Worm (Caenorhabditis elegans): Measurements from ENCODE around the gene F26H11.4.

Gene F26H11.4

ce11 chrII:14437922-14438458 is 29.6 kb downstream of the F26H11.4 start, which contains the start of gene K04B12.2 (continued):
- TF ChIP-seq Y55F3AM.14 (GFP tag; optimal IDR thresholded peaks at IDR 0.05) (no peak), dmd-4 (tag; optimal IDR thresholded peaks at IDR 0.05) (no peak), gmeb-1 (tag; optimal IDR thresholded peaks at IDR 0.05) (peak; percentile 71)

ce11 chrII:14441144-14441543 is 32.7 kb downstream of the F26H11.4 start, which contains the start of gene smg-8:
smg-8 (plus strand) TSS chrII:14441409.
- TF ChIP-seq lin-39 (tag; optimal IDR thresholded peaks at IDR 0.05) (no peak), nhr-237 (tag; optimal IDR thresholded peaks at IDR 0.05) (no peak), sem-4 (tag; optimal IDR thresholded peaks at IDR 0.05) (peak; percentile 50), unc-62 (GFP tag; optimal IDR thresholded peaks at IDR 0.05) (no peak), lin-11 (tag; optimal IDR thresholded peaks at IDR 0.05) (peak; percentile 22), gmeb-1 (tag; optimal IDR thresholded peaks at IDR 0.05) (peak; percentile 97), mdl-1 (tag; optimal IDR thresholded peaks at IDR 0.05) (no peak), ztf-1 (GFP tag; conservative IDR thresholded peaks at IDR 0.05) (no peak), zag-1 (tag; optimal IDR thresholded peaks at IDR 0.05) (peak; percentile 47), Y55F3AM.14 (GFP tag; optimal IDR thresholded peaks at IDR 0.05) (no peak), dmd-4 (tag; optimal IDR thresholded peaks at IDR 0.05) (no peak), sma-9 (GFP tag; optimal IDR thresholded peaks at IDR 0.05) (no peak), sma-9 (tag; optimal IDR thresholded peaks at IDR 0.05) (no peak), nhr-11 (tag; optimal IDR thresholded peaks at IDR 0.05) (no peak), alr-1 (tag; optimal IDR thresholded peaks at IDR 0.05) (no peak), ztf-11 (tag; optimal IDR thresholded peaks at IDR 0.05) (no peak), blmp-1 (tag; optimal IDR thresholded peaks at IDR 0.05; ENCODE audit: insufficient read depth) (no peak), fos-1 (tag; optimal IDR thresholded peaks at IDR 0.05) (peak; percentile 36), nhr-77 (tag; optimal IDR thresholded peaks at IDR 0.05) (peak; percentile 6), aly-2 (tag; optimal IDR thresholded peaks at IDR 0.05) (no peak), F13H6.1 (tag; optimal IDR thresholded peaks at IDR 0.05) (peak; percentile 43), ama-1 (optimal IDR thresholded peaks at IDR 0.05) (no peak), ztf-4 (tag; optimal IDR thresholded peaks at IDR 0.05) (peak; percentile 2), nhr-23 (tag; optimal IDR thresholded peaks at IDR 0.05) (no peak), elt-1 (tag; optimal IDR thresholded peaks at IDR 0.05) (no peak), ceh-82 (tag; optimal IDR thresholded peaks at IDR 0.05) (no peak), R02D3.7 (tag; optimal IDR thresholded peaks at IDR 0.05) (no peak), skn-1 (tag; optimal IDR thresholded peaks at IDR 0.05) (no peak), nhr-6 (tag; optimal IDR thresholded peaks at IDR 0.05) (peak; percentile 65), peb-1 (tag; optimal IDR thresholded peaks at IDR 0.05) (no peak), C34F6.9 (tag; optimal IDR thresholded peaks at IDR 0.05) (peak; percentile 86), ZK546.5 (tag; optimal IDR thresholded peaks at IDR 0.05) (peak; percentile 16), nhr-10 (tag; optimal IDR thresholded peaks at IDR 0.05) (no peak), unc-39 (tag; optimal IDR thresholded peaks at IDR 0.05) (no peak), sma-3 (GFP tag; optimal IDR thresholded peaks at IDR 0.05) (no peak), nhr-25 (tag; optimal IDR thresholded peaks at IDR 0.05) (peak; percentile 75), mbf-1 (tag; optimal IDR thresholded peaks at IDR 0.05) (no peak), ceh-16 (tag; optimal IDR thresholded peaks at IDR 0.05) (peak; percentile 5), lsy-2 (tag; optimal IDR thresholded peaks at IDR 0.05) (peak; percentile 74 to 88), snpc-4 (tag; optimal IDR thresholded peaks at IDR 0.05) (peak; percentile 68), unc-55 (GFP tag; optimal IDR thresholded peaks at IDR 0.05) (peak; percentile 95), nhr-21 (tag; optimal IDR thresholded peaks at IDR 0.05) (peak; percentile 57), mab-5 (tag; optimal IDR thresholded peaks at IDR 0.05) (peak; percentile 75), nhr-129 (tag; optimal IDR thresholded peaks at IDR 0.05) (peak; percentile 72), elt-3 (tag; optimal IDR thresholded peaks at IDR 0.05) (no peak), lin-13 (GFP tag; optimal IDR thresholded peaks at IDR 0.05) (peak; percentile 85), egl-27 (tag; optimal IDR thresholded peaks at IDR 0.05) (no peak), crh-2 (tag; optimal IDR thresholded peaks at IDR 0.05) (peak; percentile 77), nhr-12 (tag; optimal IDR thresholded peaks at IDR 0.05) (no peak)
